Worm (Caenorhabditis elegans): ENCODE results near the gene C14B9.3.

Gene C14B9.3

DNA sequence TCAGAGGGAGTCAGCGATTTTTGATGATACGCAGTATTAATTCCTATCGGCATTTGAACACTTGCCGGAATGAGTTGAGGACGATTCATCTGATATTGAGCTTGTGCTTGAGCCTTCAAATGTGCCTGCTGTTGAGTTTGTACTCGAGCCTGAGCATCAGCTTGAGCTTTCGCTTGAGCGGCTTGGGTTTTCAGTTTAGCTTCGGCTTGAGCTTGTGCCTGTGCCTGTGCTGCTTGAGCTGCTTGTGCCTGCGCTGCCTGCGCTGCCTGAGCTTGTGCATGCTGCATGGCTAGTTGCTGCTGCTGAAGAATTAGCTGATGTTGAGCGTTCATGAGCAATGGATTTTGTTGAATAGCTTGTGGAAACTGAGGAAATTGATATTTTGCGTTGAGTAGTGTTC, 7.3 kb downstream of the C14B9.3 start:
- TF ChIP-seq ceh-19 (GFP tag; optimal IDR thresholded peaks at IDR 0.05) = no peak
- TF ChIP-seq unc-42 (tag; optimal IDR thresholded peaks at IDR 0.05) = no peak
- no peak for TF ChIP-seq sox-2 (GFP tag; IDR thresholded peaks at IDR 0.05)
- TF ChIP-seq ceh-9 (tag; optimal IDR thresholded peaks at IDR 0.05) = no peak
- no peak for TF ChIP-seq tbx-2 (tag; optimal IDR thresholded peaks at IDR 0.05)
- no peak for TF ChIP-seq ama-1 (optimal IDR thresholded peaks at IDR 0.05)
- TF ChIP-seq sox-4 (tag; optimal IDR thresholded peaks at IDR 0.05) = no peak
- TF ChIP-seq rnt-1 (tag; optimal IDR thresholded peaks at IDR 0.05) = no peak
- no peak for TF ChIP-seq ceh-31 (tag; optimal IDR thresholded peaks at IDR 0.05)
- no peak for TF ChIP-seq ceh-34 (tag; optimal IDR thresholded peaks at IDR 0.05)
- TF ChIP-seq dmd-4 (tag; optimal IDR thresholded peaks at IDR 0.05; ENCODE audit: borderline replicate concordance) = no peak
- no peak for TF ChIP-seq T23F11.4 (GFP tag; optimal IDR thresholded peaks at IDR 0.05)
- TF ChIP-seq ceh-14 (tag; optimal IDR thresholded peaks at IDR 0.05) = no peak
- no peak for TF ChIP-seq sdc-2 (tag; optimal IDR thresholded peaks at IDR 0.05)
- no peak for TF ChIP-seq C38D4.7 (GFP tag; optimal IDR thresholded peaks at IDR 0.05)
- no peak for TF ChIP-seq fkh-10 (GFP tag; optimal IDR thresholded peaks at IDR 0.05)
- no peak for TF ChIP-seq ref-2 (tag; optimal IDR thresholded peaks at IDR 0.05)
- TF ChIP-seq ceh-18 (tag; optimal IDR thresholded peaks at IDR 0.05) = no peak
- TF ChIP-seq fax-1 (tag; optimal IDR thresholded peaks at IDR 0.05) = no peak
- TF ChIP-seq pha-2 (tag; optimal IDR thresholded peaks at IDR 0.05) = no peak

DNA sequence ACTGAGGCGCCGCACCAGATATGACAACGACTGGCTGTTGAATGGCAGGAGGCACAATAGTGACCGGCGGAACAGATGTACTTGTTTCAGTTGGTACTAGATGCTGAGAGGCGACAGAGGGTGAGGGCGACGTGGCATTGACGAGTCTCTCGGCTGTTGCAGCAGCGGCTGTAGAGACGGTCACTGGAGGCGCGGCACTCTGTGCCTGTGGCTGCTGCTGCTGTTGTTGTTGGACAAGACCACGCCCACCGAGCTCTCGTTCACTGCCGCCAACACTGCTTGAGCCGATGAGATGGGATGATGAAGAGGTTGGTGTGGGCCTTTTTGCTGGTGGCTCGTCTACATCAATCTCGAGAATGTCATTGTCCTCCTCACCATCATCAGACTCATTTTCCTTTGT, 8.6 kb downstream of the C14B9.3 start:
- TF ChIP-seq pros-1 (tag; optimal IDR thresholded peaks at IDR 0.05) (no peak), fax-1 (tag; optimal IDR thresholded peaks at IDR 0.05) (no peak), dmd-4 (tag; optimal IDR thresholded peaks at IDR 0.05; ENCODE audit: borderline replicate concordance) (no peak), Y22D7AL.16 (tag; optimal IDR thresholded peaks at IDR 0.05) (no peak), ceh-14 (tag; optimal IDR thresholded peaks at IDR 0.05) (no peak), ceh-19 (GFP tag; optimal IDR thresholded peaks at IDR 0.05) (no peak), che-1 (tag; optimal IDR thresholded peaks at IDR 0.05) (no peak), pha-2 (tag; optimal IDR thresholded peaks at IDR 0.05) (no peak), sox-4 (tag; optimal IDR thresholded peaks at IDR 0.05) (no peak), ceh-45 (GFP tag; IDR thresholded peaks at IDR 0.05) (no peak)

DNA sequence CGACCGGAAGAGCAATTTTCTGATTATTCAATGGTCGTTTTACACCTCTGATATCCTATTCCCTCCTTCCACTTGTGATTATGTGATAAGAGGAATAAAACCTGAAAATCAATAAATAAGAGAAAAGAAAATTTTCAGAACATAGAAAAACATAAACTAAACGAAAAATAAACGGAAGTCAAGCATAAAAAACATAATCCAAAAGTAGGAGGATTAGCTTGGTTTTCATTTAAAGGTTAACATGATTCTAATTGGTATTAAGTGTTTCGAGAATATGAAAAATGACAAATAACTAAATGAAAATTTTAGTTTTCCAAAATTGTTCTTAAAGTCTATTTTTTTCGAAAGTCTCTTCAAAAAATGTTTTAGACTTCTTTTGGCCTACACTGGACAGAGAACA, 12.5 kb downstream of the C14B9.3 start, which contains the start of gene gei-8:
Gene gei-8, minus strand, starts transcription at position 101 of the 400 bp plus-strand sequence.
- TF ChIP-seq elt-4 (tag; optimal IDR thresholded peaks at IDR 0.05) (no peak), K09A11.1 (tag; optimal IDR thresholded peaks at IDR 0.05; ENCODE audit: insufficient read depth) (no peak), nhr-11 (tag; optimal IDR thresholded peaks at IDR 0.05) (no peak), elt-2 (tag; optimal IDR thresholded peaks at IDR 0.05) (no peak), C38D4.7 (GFP tag; optimal IDR thresholded peaks at IDR 0.05) (no peak), sox-2 (GFP tag; IDR thresholded peaks at IDR 0.05) (no peak), dve-1 (tag; optimal IDR thresholded peaks at IDR 0.05) (no peak), npax-4 (tag; optimal IDR thresholded peaks at IDR 0.05) (no peak), ceh-14 (tag; optimal IDR thresholded peaks at IDR 0.05) (no peak), ets-4 (tag; optimal IDR thresholded peaks at IDR 0.05) (no peak), F13H6.1 (tag; optimal IDR thresholded peaks at IDR 0.05) (no peak), ref-2 (tag; optimal IDR thresholded peaks at IDR 0.05) (no peak)

DNA sequence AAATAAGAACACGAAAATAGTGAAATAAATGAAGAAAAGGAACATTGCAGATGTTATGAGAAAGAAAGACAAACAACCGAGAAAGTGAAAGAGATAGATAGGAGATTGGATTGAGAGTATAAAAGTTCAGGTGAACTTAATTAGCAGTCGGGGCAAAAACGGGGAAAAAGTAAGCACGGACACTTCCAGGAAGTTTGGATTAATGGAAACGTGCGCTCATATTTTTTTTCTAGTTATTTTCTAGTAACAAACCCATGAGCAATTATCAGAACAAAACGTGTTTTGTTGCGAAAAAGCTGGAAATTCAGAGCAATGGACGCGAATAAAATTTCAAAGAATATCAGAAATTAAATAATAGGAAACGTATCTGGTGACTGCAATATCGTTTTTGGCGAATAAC, 13.3 kb downstream of the C14B9.3 start:
- no peak for TF ChIP-seq hlh-8 (tag; optimal IDR thresholded peaks at IDR 0.05)
- TF ChIP-seq nhr-11 (tag; optimal IDR thresholded peaks at IDR 0.05) = no peak
- TF ChIP-seq zip-5 (tag; optimal IDR thresholded peaks at IDR 0.05) = no peak
- TF ChIP-seq ztf-16 (tag; optimal IDR thresholded peaks at IDR 0.05) = no peak
- TF ChIP-seq fax-1 (tag; optimal IDR thresholded peaks at IDR 0.05) = no peak
- no peak for TF ChIP-seq K02D7.2 (tag; optimal IDR thresholded peaks at IDR 0.05)
- no peak for TF ChIP-seq ref-2 (tag; optimal IDR thresholded peaks at IDR 0.05)
- TF ChIP-seq hlh-30 (tag; optimal IDR thresholded peaks at IDR 0.05; ENCODE audit: insufficient read depth) = no peak
- no peak for TF ChIP-seq pat-9 (tag; optimal IDR thresholded peaks at IDR 0.05)

All from whole organism, late embryonic.